Worm (Caenorhabditis elegans): Measurements from ENCODE around the gene F26C11.3.

DNA sequence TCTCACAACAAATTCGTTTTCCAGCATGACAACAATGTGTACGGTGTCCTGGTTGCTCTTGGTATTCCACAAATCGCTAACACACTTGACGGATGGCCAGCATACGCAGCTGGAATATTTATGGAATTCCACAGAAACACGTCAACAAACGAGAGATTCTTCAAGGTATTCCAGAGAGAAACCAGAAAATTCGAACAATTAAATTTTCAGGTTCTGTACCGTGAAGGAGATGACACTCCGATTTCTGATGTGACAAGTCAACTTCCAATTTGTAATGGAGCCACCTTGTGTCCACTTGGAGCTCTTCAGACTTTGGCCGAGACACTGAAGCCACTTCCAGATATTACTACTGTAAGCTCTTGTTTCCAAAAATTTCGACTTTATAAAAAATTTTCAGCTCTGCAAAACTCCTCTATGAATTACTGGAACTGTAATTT is 19.1 kb upstream of the F26C11.3 start:
- TF ChIP-seq efl-1 (optimal IDR thresholded peaks at IDR 0.05) (no peak), efl-1 (GFP tag; optimal IDR thresholded peaks at IDR 0.05 in 1 of 2) (peak in 1 of 2 experiments; percentile 88), nhr-76 (tag; optimal IDR thresholded peaks at IDR 0.05) (no peak), alr-1 (tag; optimal IDR thresholded peaks at IDR 0.05; ENCODE audit: borderline replicate concordance) (no peak)
